Fruit fly (Drosophila melanogaster) whole organism, embryonic: Measurements from ENCODE around the gene ppk7.
A peak's percentile ranks its signal among the peaks of the same experiment; 100 is the strongest.

Experiments used
- ATbp ChIP-seq: fragments of 200-800 bp; sonication (Bioruptor generic); optimal IDR thresholded peaks from 2 replicates; lab custom pipeline; 2017; ENCODE audit warnings: missing biosample characterization, mild to moderate bottlenecking, missing genetic modification characterization, missing genetic modification reagents
- Asciz ChIP-seq: fragments of 200-800 bp; sonication (Bioruptor generic); optimal IDR thresholded peaks from 2 replicates; lab custom pipeline; 2017; ENCODE audit warnings: missing biosample characterization, mild to moderate bottlenecking, missing genetic modification characterization, missing genetic modification reagents
- B-H1 ChIP-seq: fragments of 200-800 bp; sonication (Bioruptor generic); IDR thresholded peaks from 3 replicates; pipeline ENCODE4 v1.3.6; 2022; ENCODE audit warnings: missing biosample characterization, missing genetic modification characterization
- Blimp-1 ChIP-seq: fragments of 200-800 bp; sonication (Bioruptor generic); optimal IDR thresholded peaks from 3 replicates; lab custom pipeline; 2018; ENCODE audit warnings: missing biosample characterization, missing genetic modification characterization, mild to moderate bottlenecking, moderate library complexity, missing genetic modification reagents
- C15 ChIP-seq: fragments of 200-800 bp; sonication (Bioruptor generic); IDR thresholded peaks from 3 replicates; pipeline ENCODE4 v1.3.6; 2022; ENCODE audit warnings: missing biosample characterization, missing genetic modification characterization
- CG10462 ChIP-seq: fragments of 200-800 bp; sonication (Bioruptor generic); optimal IDR thresholded peaks from 2 replicates; lab custom pipeline; 2016; ENCODE audit warnings: missing biosample characterization, missing genetic modification characterization
- CG10979 ChIP-seq: fragments of 200-800 bp; sonication (Bioruptor generic); optimal IDR thresholded peaks from 2 replicates; lab custom pipeline; 2018; ENCODE audit warnings: missing biosample characterization, mild to moderate bottlenecking, missing genetic modification characterization, moderate library complexity
- CG11456 ChIP-seq: fragments of 200-800 bp; sonication (Bioruptor generic); IDR thresholded peaks from 3 replicates; pipeline ENCODE4 v1.3.6; 2022; ENCODE audit warnings: missing biosample characterization, missing genetic modification characterization
- CG1233 ChIP-seq: fragments of 200-800 bp; sonication (Bioruptor generic); optimal IDR thresholded peaks from 4 replicates; lab custom pipeline; 2018; ENCODE audit warnings: missing biosample characterization, mild to moderate bottlenecking, missing genetic modification characterization
- CG13624 ChIP-seq: fragments of 200-800 bp; sonication (Bioruptor generic); optimal IDR thresholded peaks from 2 replicates; lab custom pipeline; 2016; ENCODE audit warnings: missing biosample characterization, missing genetic modification characterization
- CG17359 ChIP-seq: fragments of 200-800 bp; sonication (Bioruptor generic); optimal IDR thresholded peaks from 3 replicates; lab custom pipeline; 2018; ENCODE audit warnings: missing biosample characterization, mild to moderate bottlenecking, missing genetic modification characterization, moderate library complexity
- CG2712 ChIP-seq: fragments of 200-800 bp; optimal IDR thresholded peaks from 3 replicates; lab custom pipeline; 2019; ENCODE audit warnings: missing biosample characterization, mild to moderate bottlenecking, missing genetic modification characterization, moderate library complexity
- CG3281 ChIP-seq: fragments of 200-800 bp; sonication (Bioruptor generic); optimal IDR thresholded peaks from 3 replicates; lab custom pipeline; 2017; ENCODE audit warnings: missing biosample characterization, mild to moderate bottlenecking, missing genetic modification characterization
- CG34376 ChIP-seq: fragments of 200-800 bp; sonication (Bioruptor generic); optimal IDR thresholded peaks from 2 replicates; lab custom pipeline; 2018; ENCODE audit warnings: missing biosample characterization, mild to moderate bottlenecking, missing genetic modification characterization
- CG4730 ChIP-seq: fragments of 200-800 bp; sonication (Bioruptor generic); IDR thresholded peaks from 2 replicates; pipeline ENCODE4 v1.3.6; 2022; ENCODE audit warnings: missing biosample characterization, missing genetic modification characterization
- CG6765 ChIP-seq: fragments of 200-800 bp; sonication (Bioruptor generic); optimal IDR thresholded peaks from 3 replicates; lab custom pipeline; 2017; ENCODE audit warnings: missing biosample characterization, mild to moderate bottlenecking, missing genetic modification characterization
- CG8281 ChIP-seq: fragments of 200-800 bp; sonication (Bioruptor generic); optimal IDR thresholded peaks from 2 replicates; lab custom pipeline; 2018; ENCODE audit warnings: missing biosample characterization, mild to moderate bottlenecking, missing genetic modification characterization, moderate library complexity
- CG8359 ChIP-seq: fragments of 200-800 bp; sonication (Bioruptor generic); optimal IDR thresholded peaks from 2 replicates; lab custom pipeline; 2017; ENCODE audit warnings: missing biosample characterization, mild to moderate bottlenecking, missing genetic modification characterization, borderline replicate concordance
- CG9817 ChIP-seq: fragments of 200-800 bp; sonication (Bioruptor generic); optimal IDR thresholded peaks from 2 replicates; lab custom pipeline; 2018; ENCODE audit warnings: missing biosample characterization, mild to moderate bottlenecking, missing genetic modification characterization, moderate library complexity
- Chrac-16 ChIP-seq: fragments of 200-800 bp; sonication (Bioruptor generic); optimal IDR thresholded peaks from 3 replicates; lab custom pipeline; 2016; ENCODE audit warnings: missing biosample characterization, missing genetic modification characterization
- Dbx ChIP-seq: fragments of 200-800 bp; sonication (Bioruptor generic); IDR thresholded peaks from 3 replicates; pipeline ENCODE4 v1.3.6; 2022; ENCODE audit warnings: missing biosample characterization, missing genetic modification characterization
- E2f1 ChIP-seq: fragments of 200-800 bp; sonication (Bioruptor generic); IDR thresholded peaks from 2 replicates; pipeline ENCODE4 v1.3.6; 2022; ENCODE audit warnings: missing biosample characterization, missing genetic modification characterization
- GATAe ChIP-seq: fragments of 200-800 bp; sonication (Bioruptor generic); conservative IDR thresholded peaks from 2 replicates; pipeline ENCODE4 v1.3.6; 2022; ENCODE audit warnings: missing biosample characterization, missing genetic modification characterization
- Hand ChIP-seq: fragments of 200-800 bp; sonication (Bioruptor generic); optimal IDR thresholded peaks from 2 replicates; lab custom pipeline; 2017; ENCODE audit warnings: mild to moderate bottlenecking, missing biosample characterization, missing genetic modification reagents, missing genetic modification characterization
- HmgD ChIP-seq: fragments of 200-800 bp; sonication (Bioruptor generic); optimal IDR thresholded peaks from 3 replicates; lab custom pipeline; 2016; ENCODE audit warnings: missing biosample characterization, missing genetic modification characterization
- Neu2 ChIP-seq: fragments of 200-800 bp; sonication (Bioruptor generic); optimal IDR thresholded peaks from 3 replicates; lab custom pipeline; 2016; ENCODE audit warnings: missing biosample characterization, missing genetic modification characterization, borderline replicate concordance
- Rx ChIP-seq: fragments of 200-800 bp; sonication (Bioruptor generic); IDR thresholded peaks from 2 replicates; pipeline ENCODE4 v1.3.6; 2022; ENCODE audit warnings: missing biosample characterization, missing genetic modification characterization
- Taf1 ChIP-seq: fragments of 200-800 bp; sonication (Bioruptor generic); IDR thresholded peaks from 2 replicates; pipeline ENCODE4 v1.3.6; 2022; ENCODE audit warnings: missing biosample characterization, missing genetic modification characterization
- Usf ChIP-seq: fragments of 200-800 bp; sonication (Bioruptor generic); optimal IDR thresholded peaks from 2 replicates; lab custom pipeline; 2017; ENCODE audit warnings: missing genotype, missing biosample characterization, missing genetic modification characterization
- Xbp1 ChIP-seq: fragments of 200-800 bp; sonication (Bioruptor generic); optimal IDR thresholded peaks from 3 replicates; lab custom pipeline; 2016; ENCODE audit warnings: missing biosample characterization, mild to moderate bottlenecking, missing genetic modification characterization
- ab ChIP-seq: fragments of 200-800 bp; sonication (Bioruptor generic); optimal IDR thresholded peaks from 2 replicates; lab custom pipeline; 2016; ENCODE audit warnings: missing biosample characterization, missing genetic modification characterization
- ap ChIP-seq: fragments of 200-800 bp; sonication (Bioruptor generic); IDR thresholded peaks from 2 replicates; pipeline ENCODE4 v1.3.6; 2022; ENCODE audit warnings: missing biosample characterization, missing genetic modification characterization
- bcd ChIP-seq: fragments of 200-800 bp; sonication (Bioruptor generic); optimal IDR thresholded peaks from 2 replicates; lab custom pipeline; 2017; ENCODE audit warnings: missing biosample characterization, mild to moderate bottlenecking, missing genetic modification characterization
- dmrt99B ChIP-seq: fragments of 200-800 bp; sonication (Bioruptor generic); optimal IDR thresholded peaks from 2 replicates; lab custom pipeline; 2018; ENCODE audit warnings: missing biosample characterization, mild to moderate bottlenecking, missing genetic modification characterization, moderate library complexity
- fd3F ChIP-seq: fragments of 200-800 bp; sonication (Bioruptor generic); optimal IDR thresholded peaks from 2 replicates; lab custom pipeline; 2018; ENCODE audit warnings: missing biosample characterization, mild to moderate bottlenecking, missing genetic modification characterization, moderate library complexity
- grn ChIP-seq: fragments of 200-800 bp; sonication (Bioruptor generic); optimal IDR thresholded peaks from 3 replicates; lab custom pipeline; 2017; ENCODE audit warnings: missing biosample characterization, missing genetic modification characterization
- gro ChIP-seq: fragments of 200-800 bp; sonication (Bioruptor generic); optimal IDR thresholded peaks from 2 replicates; lab custom pipeline; 2016; ENCODE audit warnings: missing biosample characterization, missing genetic modification characterization
- ind ChIP-seq: fragments of 200-800 bp; sonication (Bioruptor generic); optimal IDR thresholded peaks from 3 replicates; lab custom pipeline; 2016; ENCODE audit warnings: missing biosample characterization, missing genetic modification characterization
- kah ChIP-seq: fragments of 200-800 bp; sonication (Bioruptor generic); optimal IDR thresholded peaks from 2 replicates; lab custom pipeline; 2018; ENCODE audit warnings: missing biosample characterization, mild to moderate bottlenecking, missing genetic modification characterization
- lmd ChIP-seq: fragments of 200-800 bp; sonication (Bioruptor generic); IDR thresholded peaks from 2 replicates; pipeline ENCODE4 v1.3.6; 2022; ENCODE audit warnings: missing biosample characterization, missing genetic modification characterization
- maf-S ChIP-seq: fragments of 200-800 bp; sonication (Bioruptor generic); optimal IDR thresholded peaks from 2 replicates; lab custom pipeline; 2016; ENCODE audit warnings: missing biosample characterization, missing genetic modification characterization
- pho ChIP-seq: fragments of 200-800 bp; sonication (Bioruptor generic); optimal IDR thresholded peaks from 2 replicates; lab custom pipeline; 2016; ENCODE audit warnings: missing biosample characterization, missing genetic modification characterization
- prd ChIP-seq, 3 experiments: fragments of >200 bp in 2 of 3; fragments of 200-800 bp in 1 of 3; sonication (Bioruptor generic) in 1 of 3; optimal IDR thresholded peaks in 2 of 3; IDR thresholded peaks in 1 of 3; 2 replicates in 2 of 3; 3 replicates in 1 of 3; pipeline versions ENCODE4 v1.3.6 to Lab custom; 2017 to 2022; ENCODE audit warnings: missing biosample characterization in 1 of 3, missing genetic modification characterization in 1 of 3
- slou ChIP-seq: fragments of 200-800 bp; sonication (Bioruptor generic); optimal IDR thresholded peaks from 3 replicates; lab custom pipeline; 2016; ENCODE audit warnings: missing biosample characterization, missing genetic modification characterization
- stc ChIP-seq: fragments of 200-800 bp; sonication (Bioruptor generic); IDR thresholded peaks from 2 replicates; pipeline ENCODE4 v1.3.6; 2022; ENCODE audit warnings: missing biosample characterization, missing genetic modification characterization
- trh ChIP-seq: fragments of 200-800 bp; sonication (Bioruptor generic); optimal IDR thresholded peaks from 2 replicates; lab custom pipeline; 2016; ENCODE audit warnings: missing biosample characterization, missing genetic modification characterization
- vnd ChIP-seq: fragments of 200-800 bp; sonication (Bioruptor generic); IDR thresholded peaks from 3 replicates; pipeline ENCODE4 v1.3.6; 2022; ENCODE audit warnings: missing biosample characterization, missing genetic modification characterization; ENCODE audit not compliant: partially characterized antibody
- zfh2 ChIP-seq: fragments of 200-800 bp; sonication (Bioruptor generic); optimal IDR thresholded peaks from 2 replicates; lab custom pipeline; 2016; ENCODE audit warnings: missing biosample characterization, missing genetic modification characterization

Gene ppk7

DNA sequence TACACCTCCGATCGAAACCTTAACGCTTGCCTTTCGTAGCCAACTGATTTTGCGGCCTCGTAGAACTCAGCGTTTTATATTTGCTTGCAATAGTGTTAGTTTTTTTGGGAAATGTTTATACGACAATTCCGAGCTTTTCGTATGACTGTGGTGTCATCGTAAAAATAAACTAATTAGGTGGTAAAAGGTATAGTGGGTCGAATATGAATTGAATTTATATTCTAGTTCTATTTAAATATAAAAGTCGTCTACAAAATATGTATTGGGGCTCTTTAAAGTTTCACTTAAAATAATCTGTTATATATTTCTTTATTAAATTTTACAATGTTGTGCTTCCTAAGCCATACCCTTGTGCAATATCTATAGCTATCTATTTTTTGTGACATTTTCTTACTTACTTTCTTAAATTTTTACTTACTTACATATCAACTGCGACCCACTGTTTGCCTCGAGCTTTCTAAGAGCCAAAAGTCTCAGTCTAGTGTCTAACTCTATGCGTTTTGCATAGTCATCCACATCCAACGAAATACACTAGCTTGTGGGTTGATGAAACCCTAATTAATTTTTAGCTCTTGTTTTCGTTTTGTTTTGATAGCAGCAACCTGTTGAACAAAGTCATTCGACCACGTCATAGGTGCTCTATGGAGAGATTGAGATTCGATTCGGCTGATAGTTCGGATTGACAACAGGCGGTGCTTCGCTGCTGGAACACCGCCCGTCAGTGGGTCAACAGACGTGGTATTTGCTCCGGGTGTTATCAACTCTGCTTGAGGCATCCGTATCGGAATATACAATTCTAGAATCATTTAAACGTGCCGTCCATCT is 2.9 kb downstream of the ppk7 start, which contains the start of gene CG9498 (continued):
- TF ChIP-seq CG11456 (GFP tag; lab: Robert Waterston, UW) = no peak
- TF ChIP-seq ab = no peak
- TF ChIP-seq CG8281 (tag; lab: Kevin White, UChicago) = peak; percentile 57
- TF ChIP-seq pho (GFP tag; lab: Kevin White, UChicago) = peak; percentile 22
- peak; percentile 96 for TF ChIP-seq CG3281 (GFP tag; lab: Kevin White, UChicago)
- TF ChIP-seq Hand = peak; percentile 92
- TF ChIP-seq Blimp-1 = peak; percentile 69
- peak; percentile 4 for TF ChIP-seq CG10462 (GFP tag; lab: Kevin White, UChicago)
- no peak for TF ChIP-seq Neu2 (GFP tag; lab: Kevin White, UChicago)
- peak; percentile 53 for TF ChIP-seq zfh2 (GFP tag; lab: Kevin White, UChicago)
- TF ChIP-seq Rx = peak; percentile 66
- TF ChIP-seq gro (GFP tag; lab: Kevin White, UChicago) = no peak
- TF ChIP-seq CG17359 (tag; lab: Kevin White, UChicago) = peak; percentile 86
- peak; percentile 72 for TF ChIP-seq lmd (GFP tag; lab: Robert Waterston, UW)
- no peak for TF ChIP-seq CG13624 (GFP tag; lab: Kevin White, UChicago)
- peak; percentile 58 for TF ChIP-seq CG34376 (GFP tag; lab: Kevin White, UChicago)
- peak; percentile 95 for TF ChIP-seq Taf1 (GFP tag; lab: Robert Waterston, UW)
- TF ChIP-seq dmrt99B = peak; percentile 93
- TF ChIP-seq fd3F (GFP tag; lab: Kevin White, UChicago) = peak; percentile 76
- TF ChIP-seq Dbx = peak; percentile 79; the same call in 1 of the 3 replicates
- peak; percentile 83 for TF ChIP-seq C15 (GFP tag; lab: Robert Waterston, UW)
- peak; percentile 65 for TF ChIP-seq CG4730 (GFP tag; lab: Robert Waterston, UW)
- TF ChIP-seq ind (GFP tag; lab: Kevin White, UChicago) = peak; percentile 75
- TF ChIP-seq CG2712 (tag; lab: Kevin White, UChicago) = peak; percentile 87
- TF ChIP-seq vnd (GFP tag; lab: Robert Waterston, UW) = no peak
- TF ChIP-seq ap = peak; percentile 30; the same call in 1 of the 2 replicates
- TF ChIP-seq Chrac-16 (GFP tag; lab: Kevin White, UChicago) = peak; percentile 33
- peak; percentile 73 for TF ChIP-seq bcd (GFP tag; lab: Kevin White, UChicago)
- TF ChIP-seq grn = peak; percentile 92
- peak; percentile 57 for TF ChIP-seq CG1233 (GFP tag; lab: Kevin White, UChicago)
- TF ChIP-seq CG9817 (tag; lab: Kevin White, UChicago) = peak; percentile 74
- TF ChIP-seq GATAe (GFP tag; lab: Robert Waterston, UW) = peak; percentile 34; the same call in 1 of the 2 replicates
- TF ChIP-seq maf-S (GFP tag; lab: Kevin White, UChicago) = no peak
- no peak for TF ChIP-seq prd (optimal IDR thresholded peaks at IDR 0.05; lab: Kevin White, UChicago)
- TF ChIP-seq prd (GFP tag; IDR thresholded peaks at IDR 0.05; lab: Robert Waterston, UW) = peak; percentile 75; the same call in 2 of the 3 replicates
- peak; percentile 58 for TF ChIP-seq Usf (GFP tag; lab: Kevin White, UChicago)
- peak; percentile 80 for TF ChIP-seq Asciz
- peak; percentile 75 for TF ChIP-seq B-H1
- no peak for TF ChIP-seq Xbp1 (GFP tag; lab: Kevin White, UChicago)
- TF ChIP-seq slou (GFP tag; lab: Kevin White, UChicago) = peak; percentile 68
- peak; percentile 17 for TF ChIP-seq CG8359
- TF ChIP-seq E2f1 (GFP tag; lab: Robert Waterston, UW) = peak; percentile 77
- no peak for TF ChIP-seq trh (GFP tag; lab: Kevin White, UChicago)
- TF ChIP-seq CG6765 (GFP tag; lab: Kevin White, UChicago) = peak; percentile 82
- TF ChIP-seq stc (GFP tag; lab: Robert Waterston, UW) = peak; percentile 84
- peak; percentile 62 for TF ChIP-seq CG10979 (tag; lab: Kevin White, UChicago)
- TF ChIP-seq ATbp = peak; percentile 70
- TF ChIP-seq HmgD (GFP tag; lab: Kevin White, UChicago) = no peak
- TF ChIP-seq kah = peak; percentile 57
